Fruit fly (Drosophila melanogaster): ENCODE data around the gene Sur-8.

DNA sequence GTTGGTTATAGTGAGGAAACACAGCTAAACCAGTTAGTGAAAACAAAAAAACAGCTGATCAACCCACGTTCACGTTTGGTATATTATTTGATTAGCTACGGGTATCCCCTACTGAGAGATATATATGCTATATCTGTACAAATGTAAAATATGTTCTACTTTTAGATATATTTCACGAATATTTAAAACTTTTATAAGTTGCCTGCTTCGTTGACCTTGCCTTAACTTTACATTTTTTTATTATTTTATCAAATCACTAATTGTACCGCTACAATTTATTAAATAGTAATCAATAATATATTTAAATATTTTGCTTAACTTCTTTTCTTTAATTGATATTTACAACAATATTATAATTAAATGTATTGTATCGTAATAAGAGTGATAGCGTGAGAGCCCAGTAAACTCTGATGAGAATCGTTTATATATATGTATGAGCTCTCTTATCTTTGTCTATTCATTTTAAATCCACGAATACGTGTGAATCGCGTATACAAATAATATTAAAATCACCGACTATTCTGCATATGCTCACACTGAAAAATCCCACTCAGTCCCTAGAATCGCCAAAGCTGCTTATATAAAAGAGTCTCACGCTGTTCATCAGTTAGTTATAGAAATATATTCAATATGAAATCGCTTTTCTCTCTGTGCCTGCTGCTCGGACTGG is 10.3 kb upstream of the Sur-8 start, which contains the start of gene CG42821:
- TF ChIP-seq dac (GFP tag; optimal IDR thresholded peaks at IDR 0.05) (no peak), Eip93F (GFP tag; optimal IDR thresholded peaks at IDR 0.05) (no peak), CG4318 (GFP tag; optimal IDR thresholded peaks at IDR 0.05) (no peak), CG6792 (GFP tag; optimal IDR thresholded peaks at IDR 0.05) (no peak), Lpt (GFP tag; optimal IDR thresholded peaks at IDR 0.05) (no peak), Hr39 (GFP tag; optimal IDR thresholded peaks at IDR 0.05) (no peak), Sox102F (GFP tag; optimal IDR thresholded peaks at IDR 0.05) (no peak), topi (GFP tag; optimal IDR thresholded peaks at IDR 0.05) (no peak), fd59A (GFP tag; optimal IDR thresholded peaks at IDR 0.05) (no peak), Hr4 (GFP tag; optimal IDR thresholded peaks at IDR 0.05) (no peak), Ets21C (GFP tag; optimal IDR thresholded peaks at IDR 0.05) (no peak), CG8632 (GFP tag; optimal IDR thresholded peaks at IDR 0.05) (no peak), cyc (GFP tag; optimal IDR thresholded peaks at IDR 0.05) (no peak)

Measured in whole organism, prepupa.